Fruit fly (Drosophila melanogaster) whole organism, wandering third instar larva: ENCODE results near the gene gnu.
A peak's percentile ranks its signal among the peaks of the same experiment; 100 is the strongest.

Experiments used
- Abd-B ChIP-seq: fragments of >200 bp; optimal IDR thresholded peaks from 2 replicates; lab custom pipeline; 2017; ENCODE audit warnings: missing biosample characterization, missing genetic modification characterization
- CG32264 ChIP-seq: fragments of 200-800 bp; sonication (Bioruptor generic); optimal IDR thresholded peaks from 2 replicates; lab custom pipeline; 2016; ENCODE audit warnings: missing biosample characterization, missing genetic modification characterization
- CG9705 ChIP-seq: fragments of 200-800 bp; sonication (Bioruptor generic); optimal IDR thresholded peaks from 2 replicates; lab custom pipeline; 2018; ENCODE audit warnings: missing biosample characterization, mild to moderate bottlenecking, missing genetic modification characterization
- CrebA ChIP-seq: fragments of 200-800 bp; sonication (Bioruptor generic); optimal IDR thresholded peaks from 2 replicates; lab custom pipeline; 2016; ENCODE audit warnings: missing biosample characterization, mild to moderate bottlenecking, missing genetic modification characterization, borderline replicate concordance
- Dfd ChIP-seq: fragments of >200 bp; optimal IDR thresholded peaks from 2 replicates; lab custom pipeline; 2017; ENCODE audit warnings: missing biosample characterization, missing genetic modification characterization
- Dif ChIP-seq: fragments of 200-275, 200-300 bp; sonication (Bioruptor generic); optimal IDR thresholded peaks from 2 replicates; lab custom pipeline; 2018; ENCODE audit warnings: missing biosample characterization, missing genetic modification characterization; ENCODE audit not compliant: partially characterized antibody
- GATAd ChIP-seq: sonication (Bioruptor generic); optimal IDR thresholded peaks from 2 replicates; lab custom pipeline; 2016; ENCODE audit warnings: missing biosample characterization, missing genetic modification characterization
- HLH106 ChIP-seq: fragments of 200-800 bp; optimal IDR thresholded peaks from 3 replicates; lab custom pipeline; 2019; ENCODE audit warnings: missing biosample characterization, mild to moderate bottlenecking, missing genetic modification characterization, moderate library complexity
- Hnf4 ChIP-seq: fragments of 200-800 bp; sonication (Bioruptor generic); optimal IDR thresholded peaks from 2 replicates; lab custom pipeline; 2016; ENCODE audit warnings: missing biosample characterization, mild to moderate bottlenecking, missing genetic modification characterization
- Hr78 ChIP-seq: fragments of >200 bp; optimal IDR thresholded peaks from 2 replicates; lab custom pipeline; 2017; ENCODE audit warnings: missing biosample characterization, missing genetic modification characterization
- Hr83 ChIP-seq: fragments of 200-300 bp; sonication (Bioruptor generic); optimal IDR thresholded peaks from 2 replicates; lab custom pipeline; 2016; ENCODE audit warnings: missing biosample characterization, mild to moderate bottlenecking, missing genetic modification characterization, moderate library complexity; ENCODE audit not compliant: poor library complexity, severe bottlenecking
- Jra ChIP-seq: sonication (Bioruptor generic); optimal IDR thresholded peaks from 2 replicates; lab custom pipeline; 2016; ENCODE audit warnings: missing biosample characterization, missing genetic modification characterization
- Mio ChIP-seq: sonication (Bioruptor generic); optimal IDR thresholded peaks from 2 replicates; lab custom pipeline; 2016; ENCODE audit warnings: missing biosample characterization, missing genetic modification characterization
- Myc ChIP-seq: fragments of >200 bp; optimal IDR thresholded peaks from 2 replicates; lab custom pipeline; 2017
- N ChIP-seq: fragments of >200 bp; optimal IDR thresholded peaks from 2 replicates; lab custom pipeline; 2018; ENCODE audit warnings: missing biosample characterization, missing external identifiers, missing genetic modification characterization
- OdsH ChIP-seq: fragments of 200-800 bp; sonication (Bioruptor generic); optimal IDR thresholded peaks from 2 replicates; lab custom pipeline; 2016; ENCODE audit warnings: missing biosample characterization, mild to moderate bottlenecking, missing genetic modification characterization
- Rel ChIP-seq, 2 experiments: fragments of 200-800 bp; sonication (Bioruptor generic) in 1 of 2; optimal IDR thresholded peaks; 2 replicates in 1 of 2; 3 replicates in 1 of 2; lab custom pipeline; 2016 to 2019; ENCODE audit warnings: mild to moderate bottlenecking in 2 of 2, missing biosample characterization in 2 of 2, missing genetic modification characterization in 2 of 2, moderate library complexity in 1 of 2
- Sp1 ChIP-seq: fragments of 200-800 bp; sonication (Bioruptor generic); optimal IDR thresholded peaks from 3 replicates; lab custom pipeline; 2019; ENCODE audit warnings: missing biosample characterization, mild to moderate bottlenecking, missing genetic modification characterization, moderate library complexity
- Vsx2 ChIP-seq: fragments of 200-300, 225-300 bp; sonication (Bioruptor generic); optimal IDR thresholded peaks from 2 replicates; lab custom pipeline; 2018; ENCODE audit warnings: missing biosample characterization, missing genetic modification characterization; ENCODE audit not compliant: partially characterized antibody
- br ChIP-seq: fragments of 200-800 bp; sonication (Bioruptor generic); optimal IDR thresholded peaks from 2 replicates; lab custom pipeline; 2016; ENCODE audit warnings: missing biosample characterization, missing genetic modification characterization
- brk ChIP-seq: fragments of 200-800 bp; sonication (Bioruptor generic); optimal IDR thresholded peaks from 2 replicates; lab custom pipeline; 2016; ENCODE audit warnings: missing biosample characterization, mild to moderate bottlenecking, missing genetic modification characterization
- dl ChIP-seq, 2 experiments: fragments of 175-275, 200-275 bp in 1 of 2; fragments of 200-275 bp in 1 of 2; sonication (Bioruptor generic); optimal IDR thresholded peaks; lab custom pipeline; 2018; ENCODE audit warnings: mild to moderate bottlenecking in 2 of 2, missing biosample characterization in 2 of 2, missing genetic modification characterization in 2 of 2, moderate library complexity in 2 of 2; ENCODE audit not compliant: partially characterized antibody in 2 of 2, insufficient read depth in 1 of 2
- dmrt93B ChIP-seq: fragments of 200-800 bp; sonication (Bioruptor generic); optimal IDR thresholded peaks from 2 replicates; lab custom pipeline; 2018; ENCODE audit warnings: missing biosample characterization, mild to moderate bottlenecking, missing genetic modification characterization
- dsf ChIP-seq: sonication (Bioruptor generic); optimal IDR thresholded peaks from 2 replicates; lab custom pipeline; 2016; ENCODE audit warnings: missing biosample characterization, missing genetic modification characterization, borderline replicate concordance
- ey ChIP-seq: fragments of 200-800 bp; sonication (Bioruptor generic); optimal IDR thresholded peaks from 2 replicates; lab custom pipeline; 2016; ENCODE audit warnings: missing biosample characterization, missing genetic modification characterization
- foxo ChIP-seq, 2 experiments: fragments of 200-800 bp; sonication (Bioruptor generic); optimal IDR thresholded peaks; 2 replicates in 1 of 2; 3 replicates in 1 of 2; lab custom pipeline; 2016 to 2017; ENCODE audit warnings: missing biosample characterization in 2 of 2, missing genetic modification characterization in 2 of 2
- fru ChIP-seq: fragments of 200-800 bp; sonication (Bioruptor generic); optimal IDR thresholded peaks from 3 replicates; lab custom pipeline; 2016; ENCODE audit warnings: missing biosample characterization, mild to moderate bottlenecking, missing genetic modification characterization
- h ChIP-seq: fragments of 200-800 bp; sonication (Bioruptor generic); optimal IDR thresholded peaks from 3 replicates; lab custom pipeline; 2016; ENCODE audit warnings: missing biosample characterization, mild to moderate bottlenecking, missing genetic modification characterization
- jim ChIP-seq: fragments of 175-275, 200-325 bp; sonication (Bioruptor generic); optimal IDR thresholded peaks from 2 replicates; lab custom pipeline; 2016; ENCODE audit warnings: missing biosample characterization, mild to moderate bottlenecking, missing genetic modification characterization
- lola ChIP-seq: fragments of >200 bp; optimal IDR thresholded peaks from 2 replicates; lab custom pipeline; 2017; ENCODE audit warnings: missing biosample characterization, missing genetic modification characterization
- pan ChIP-seq: fragments of >200 bp; optimal IDR thresholded peaks from 2 replicates; lab custom pipeline; 2017
- psq ChIP-seq: fragments of 200-800 bp; sonication (Bioruptor generic); optimal IDR thresholded peaks from 3 replicates; lab custom pipeline; 2017; ENCODE audit warnings: missing biosample characterization, mild to moderate bottlenecking, missing genetic modification characterization, moderate library complexity
- rgr ChIP-seq: fragments of 200-800 bp; sonication (Bioruptor generic); optimal IDR thresholded peaks from 3 replicates; lab custom pipeline; 2016; ENCODE audit warnings: missing biosample characterization, mild to moderate bottlenecking, missing genetic modification characterization
- sage ChIP-seq: fragments of 200-800 bp; sonication (Bioruptor generic); optimal IDR thresholded peaks from 2 replicates; lab custom pipeline; 2016; ENCODE audit warnings: missing biosample characterization, mild to moderate bottlenecking, missing genetic modification characterization
- sv ChIP-seq: fragments of 200-800 bp; sonication (Bioruptor generic); optimal IDR thresholded peaks from 3 replicates; lab custom pipeline; 2016; ENCODE audit warnings: missing biosample characterization, missing genetic modification characterization
- tai ChIP-seq: sonication (Bioruptor generic); optimal IDR thresholded peaks from 2 replicates; lab custom pipeline; 2016; ENCODE audit warnings: missing biosample characterization, missing genetic modification characterization
- usp ChIP-seq: fragments of >200 bp; optimal IDR thresholded peaks from 2 replicates; lab custom pipeline; 2017; ENCODE audit warnings: missing biosample characterization, missing genetic modification characterization
- woc ChIP-seq: sonication (Bioruptor generic); optimal IDR thresholded peaks from 2 replicates; lab custom pipeline; 2016; ENCODE audit warnings: missing biosample characterization, mild to moderate bottlenecking, missing genetic modification characterization

The gnu gene

dm6 chr3L:14790127-14790589 is 13.0 kb downstream of the gnu start:
- TF ChIP-seq CrebA: no peak
- TF ChIP-seq HLH106 (tag; lab: Kevin White, UChicago): peak; percentile 79
- TF ChIP-seq woc: no peak
- TF ChIP-seq fru: peak; percentile 88
- TF ChIP-seq Hr78: no peak
- TF ChIP-seq dmrt93B (GFP tag; lab: Kevin White, UChicago): peak; percentile 75
- peak; percentile 80 for TF ChIP-seq CG9705 (GFP tag; lab: Kevin White, UChicago)
- peak; percentile 71 for TF ChIP-seq Sp1 (GFP tag; lab: Kevin White, UChicago)
- TF ChIP-seq GATAd: peak; percentile 88
- peak; percentile 91 for TF ChIP-seq rgr (GFP tag; lab: Kevin White, UChicago)
- peak; percentile 73 to 92 for TF ChIP-seq foxo (GFP tag; optimal IDR thresholded peaks at IDR 0.05; lab: Kevin White, UChicago)
- no peak for TF ChIP-seq lola
- peak; percentile 90 for TF ChIP-seq br (GFP tag; lab: Kevin White, UChicago)
- TF ChIP-seq h (GFP tag; lab: Kevin White, UChicago): peak; percentile 92
- peak; percentile 87 for TF ChIP-seq ey (GFP tag; lab: Kevin White, UChicago)
- TF ChIP-seq Hnf4 (GFP tag; lab: Kevin White, UChicago): peak; percentile 95
- no peak for TF ChIP-seq dl (GFP tag; optimal IDR thresholded peaks at IDR 0.05; lab: Kevin White, UChicago; ENCODE audit: insufficient read depth in 1 of 2, partially characterized antibody in 2 of 2)
- TF ChIP-seq Hr83 (GFP tag; lab: Kevin White, UChicago): peak; percentile 83
- peak; percentile 89 for TF ChIP-seq Jra (GFP tag; lab: Kevin White, UChicago)
- peak; percentile 85 for TF ChIP-seq OdsH (GFP tag; lab: Kevin White, UChicago)
- TF ChIP-seq N: no peak
- no peak for TF ChIP-seq Dif (GFP tag; lab: Kevin White, UChicago)
- no peak for TF ChIP-seq pan
- TF ChIP-seq psq (GFP tag; lab: Kevin White, UChicago): peak; percentile 81
- TF ChIP-seq Myc (lab: Kevin White, UChicago): peak; percentile 78
- TF ChIP-seq Abd-B (GFP tag; lab: Kevin White, UChicago): no peak
- TF ChIP-seq brk (GFP tag; lab: Kevin White, UChicago): peak; percentile 88
- TF ChIP-seq jim: no peak
- TF ChIP-seq tai (GFP tag; lab: Kevin White, UChicago): no peak
- peak; percentile 83 for TF ChIP-seq dsf (GFP tag; lab: Kevin White, UChicago)
- no peak for TF ChIP-seq Rel (GFP tag; optimal IDR thresholded peaks at IDR 0.05; lab: Kevin White, UChicago)
- peak; percentile 81 for TF ChIP-seq Rel (tag; optimal IDR thresholded peaks at IDR 0.05; lab: Kevin White, UChicago)
- peak; percentile 54 for TF ChIP-seq sv (GFP tag; lab: Kevin White, UChicago)
- TF ChIP-seq Vsx2 (GFP tag; lab: Kevin White, UChicago): no peak
- TF ChIP-seq Dfd (GFP tag; lab: Kevin White, UChicago): no peak
- peak; percentile 74 for TF ChIP-seq CG32264 (GFP tag; lab: Kevin White, UChicago)
- TF ChIP-seq Mio: peak; percentile 44
- peak; percentile 81 for TF ChIP-seq sage (GFP tag; lab: Kevin White, UChicago)
- no peak for TF ChIP-seq usp

dm6 chr3L:14789676-14790075 is 13.5 kb downstream of the gnu start, which contains the start of gene Helz:
Helz (plus strand) TSS chr3L:14789935.
- TF ChIP-seq rgr (GFP tag; lab: Kevin White, UChicago): peak; percentile 14
- TF ChIP-seq HLH106 (tag; lab: Kevin White, UChicago): peak; percentile 6
- peak; percentile 62 for TF ChIP-seq sage (GFP tag; lab: Kevin White, UChicago)
- TF ChIP-seq tai (GFP tag; lab: Kevin White, UChicago): no peak
- no peak for TF ChIP-seq GATAd
- TF ChIP-seq Dfd (GFP tag; lab: Kevin White, UChicago): no peak
- TF ChIP-seq psq (GFP tag; lab: Kevin White, UChicago): no peak
- TF ChIP-seq Vsx2 (GFP tag; lab: Kevin White, UChicago): no peak
- TF ChIP-seq woc: no peak
- no peak for TF ChIP-seq dsf (GFP tag; lab: Kevin White, UChicago)
- TF ChIP-seq Dif (GFP tag; lab: Kevin White, UChicago): no peak
- no peak for TF ChIP-seq Myc (lab: Kevin White, UChicago)
- TF ChIP-seq Rel (GFP tag; optimal IDR thresholded peaks at IDR 0.05; lab: Kevin White, UChicago): no peak
- no peak for TF ChIP-seq Rel (tag; optimal IDR thresholded peaks at IDR 0.05; lab: Kevin White, UChicago)
- TF ChIP-seq Hnf4 (GFP tag; lab: Kevin White, UChicago): peak; percentile 59
- TF ChIP-seq Hr83 (GFP tag; lab: Kevin White, UChicago): peak; percentile 64
- TF ChIP-seq dmrt93B (GFP tag; lab: Kevin White, UChicago): no peak
- peak; percentile 3 for TF ChIP-seq OdsH (GFP tag; lab: Kevin White, UChicago)
- TF ChIP-seq Sp1 (GFP tag; lab: Kevin White, UChicago): no peak
- TF ChIP-seq Mio: no peak
- TF ChIP-seq dl (GFP tag; optimal IDR thresholded peaks at IDR 0.05; lab: Kevin White, UChicago; ENCODE audit: insufficient read depth in 1 of 2, partially characterized antibody in 2 of 2): no peak
- TF ChIP-seq h (GFP tag; lab: Kevin White, UChicago): peak; percentile 22
- TF ChIP-seq Jra (GFP tag; lab: Kevin White, UChicago): no peak
- no peak for TF ChIP-seq ey (GFP tag; lab: Kevin White, UChicago)
